Fruit fly (Drosophila melanogaster): ENCODE results near the gene CG6149.

DNA sequence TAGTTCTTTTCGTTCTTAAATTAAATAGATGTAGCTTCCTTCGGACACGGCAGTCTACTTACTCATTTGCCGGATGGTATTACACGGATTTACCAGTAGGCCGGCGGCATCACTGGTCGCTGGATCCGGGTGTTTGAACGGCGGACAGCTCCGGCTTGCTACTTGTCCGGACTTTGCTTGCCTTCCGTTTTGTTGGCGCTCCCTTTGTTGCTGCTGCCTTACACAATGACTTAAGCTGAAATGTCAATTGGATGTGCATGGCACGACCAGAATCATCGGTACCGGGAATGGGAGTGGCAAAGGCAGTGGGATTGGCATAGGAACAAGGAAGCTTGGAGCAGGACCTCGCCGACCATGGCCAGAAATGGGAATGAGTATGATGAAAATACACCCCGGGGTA is 45.0 kb upstream of the CG6149 start:
- TF ChIP-seq ttk (optimal IDR thresholded peaks at IDR 0.05) (no peak), psq (optimal IDR thresholded peaks at IDR 0.05) (no peak), Myc (optimal IDR thresholded peaks at IDR 0.05) (no peak), h (optimal IDR thresholded peaks at IDR 0.05) (no peak)
